Worm (Caenorhabditis elegans): Measurements from ENCODE around the gene pxl-1.

The pxl-1 gene

DNA sequence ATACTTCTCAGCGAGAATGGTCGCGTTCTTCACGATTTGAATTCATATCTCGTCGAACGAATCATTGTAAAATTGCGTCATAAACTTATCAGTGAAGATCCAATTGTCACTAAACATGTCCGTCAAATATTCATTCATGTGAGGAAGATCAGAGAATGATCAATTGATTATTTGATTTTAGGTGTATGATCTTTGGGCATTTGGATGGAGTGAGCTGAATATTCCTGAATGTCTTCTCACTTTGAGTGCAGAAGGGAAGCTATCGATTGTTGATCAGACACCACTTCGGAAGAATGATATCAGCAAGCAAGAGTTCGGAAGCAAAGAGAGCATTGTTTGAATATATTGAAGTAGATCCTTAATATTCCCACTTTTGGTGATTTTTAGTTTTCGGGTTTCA lies 21.6 kb downstream of the pxl-1 start (continued):
- no peak for TF ChIP-seq C04F5.9 (tag; optimal IDR thresholded peaks at IDR 0.05)
- TF ChIP-seq swsn-7 (tag; optimal IDR thresholded peaks at IDR 0.05) = peak; percentile 11
- TF ChIP-seq mep-1 (tag; optimal IDR thresholded peaks at IDR 0.05) = no peak
- no peak for TF ChIP-seq zag-1 (tag; optimal IDR thresholded peaks at IDR 0.05)
- TF ChIP-seq hlh-17 (GFP tag; optimal IDR thresholded peaks at IDR 0.05; ENCODE audit: borderline replicate concordance) = no peak
- no peak for TF ChIP-seq hpl-2 (GFP tag; optimal IDR thresholded peaks at IDR 0.05)
- no peak for TF ChIP-seq C34B4.2 (tag; optimal IDR thresholded peaks at IDR 0.05)
- TF ChIP-seq pag-3 (tag; optimal IDR thresholded peaks at IDR 0.05; ENCODE audit: borderline replicate concordance, insufficient read depth) = no peak
- TF ChIP-seq efl-3 (GFP tag; optimal IDR thresholded peaks at IDR 0.05) = no peak
- no peak for TF ChIP-seq lin-15B (tag; optimal IDR thresholded peaks at IDR 0.05)
- no peak for TF ChIP-seq unc-130 (tag; optimal IDR thresholded peaks at IDR 0.05)

DNA sequence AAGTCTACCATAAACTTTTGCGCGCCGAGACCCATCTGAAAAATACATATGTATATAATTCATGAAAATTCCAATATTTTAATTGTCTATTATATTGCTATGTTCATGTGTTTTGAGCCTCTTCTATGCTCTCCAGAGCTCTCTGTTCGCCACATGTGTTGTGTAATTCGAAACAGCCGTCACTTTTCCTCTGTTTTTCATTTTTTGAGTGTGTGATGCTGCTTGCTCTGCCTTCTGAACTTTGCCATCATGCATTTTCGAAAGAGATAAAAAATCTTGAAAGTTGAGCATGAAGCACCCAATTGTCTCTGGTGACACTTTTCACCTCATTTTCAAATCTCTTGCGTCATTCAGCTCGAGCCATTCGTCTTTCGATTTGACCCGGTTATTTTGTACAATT lies 23.5 kb downstream of the pxl-1 start:
- no peak for TF ChIP-seq snpc-4 (tag; optimal IDR thresholded peaks at IDR 0.05)
- peak; percentile 23 for TF ChIP-seq nhr-71 (tag; optimal IDR thresholded peaks at IDR 0.05)
- TF ChIP-seq lin-14 (GFP tag; optimal IDR thresholded peaks at IDR 0.05) = peak; percentile 31
- TF ChIP-seq nhr-20 (tag; optimal IDR thresholded peaks at IDR 0.05) = no peak
- no peak for TF ChIP-seq dpl-1 (GFP tag; optimal IDR thresholded peaks at IDR 0.05)
- TF ChIP-seq fkh-4 (tag; optimal IDR thresholded peaks at IDR 0.05; ENCODE audit: borderline replicate concordance) = peak; percentile 90
- peak; percentile 42 for TF ChIP-seq rnt-1 (tag; optimal IDR thresholded peaks at IDR 0.05)
- peak; percentile 98 for TF ChIP-seq dsc-1 (tag; optimal IDR thresholded peaks at IDR 0.05)
- TF ChIP-seq nhr-28 (tag; optimal IDR thresholded peaks at IDR 0.05) = no peak
- no peak for TF ChIP-seq grh-1 (GFP tag; IDR thresholded peaks at IDR 0.05)

ce11 chrIII:5871760-5872159 lies 24.1 kb downstream of the pxl-1 start, which contains the start of the genes F01F1.11 and F01F1.3:
TSS of gene F01F1.11 (minus strand) at chrIII:5871877.
TSS of gene F01F1.3 (plus strand) at chrIII:5871938.
- TF ChIP-seq lin-35 (GFP tag; optimal IDR thresholded peaks at IDR 0.05) = peak; percentile 97 to 98
- TF ChIP-seq nhr-71 (tag; optimal IDR thresholded peaks at IDR 0.05) = peak; percentile 92
- TF ChIP-seq sup-37 (GFP tag; optimal IDR thresholded peaks at IDR 0.05) = peak; percentile 12
- peak; percentile 89 for TF ChIP-seq nhr-19 (GFP tag; conservative IDR thresholded peaks at IDR 0.05)
- peak; percentile 72 for TF ChIP-seq Y116A8C.19 (tag; optimal IDR thresholded peaks at IDR 0.05; ENCODE audit: borderline replicate concordance)
- TF ChIP-seq swsn-7 (tag; optimal IDR thresholded peaks at IDR 0.05) = peak; percentile 89
- TF ChIP-seq jun-1 (tag; optimal IDR thresholded peaks at IDR 0.05) = peak; percentile 72
- peak; percentile 95 to 97 (median 96) for TF ChIP-seq dpl-1 (GFP tag; optimal IDR thresholded peaks at IDR 0.05)
- peak; percentile 81 for TF ChIP-seq C16A3.4 (tag; optimal IDR thresholded peaks at IDR 0.05)
- TF ChIP-seq alr-1 (tag; optimal IDR thresholded peaks at IDR 0.05; ENCODE audit: borderline replicate concordance) = no peak
- TF ChIP-seq nhr-28 (tag; optimal IDR thresholded peaks at IDR 0.05) = no peak
- no peak for TF ChIP-seq zag-1 (tag; optimal IDR thresholded peaks at IDR 0.05)
- TF ChIP-seq ceh-88 (GFP tag; IDR thresholded peaks at IDR 0.05) = no peak
- peak; percentile 43 for TF ChIP-seq nhr-11 (tag; optimal IDR thresholded peaks at IDR 0.05)
- TF ChIP-seq nhr-20 (tag; optimal IDR thresholded peaks at IDR 0.05) = peak; percentile 89
- peak; percentile 52 for TF ChIP-seq elt-2 (tag; optimal IDR thresholded peaks at IDR 0.05)
- peak in 1 of 2 experiments; percentile 57 for TF ChIP-seq mdl-1 (tag; optimal IDR thresholded peaks at IDR 0.05)
- peak; percentile 88 for TF ChIP-seq pax-3 (tag; optimal IDR thresholded peaks at IDR 0.05)
- TF ChIP-seq ztf-11 (tag; optimal IDR thresholded peaks at IDR 0.05) = peak in 1 of 2 experiments; percentile 95
- TF ChIP-seq sptf-1 (tag; optimal IDR thresholded peaks at IDR 0.05) = no peak
- no peak for TF ChIP-seq unc-30 (tag; optimal IDR thresholded peaks at IDR 0.05)
- peak; percentile 92 for TF ChIP-seq sox-4 (tag; optimal IDR thresholded peaks at IDR 0.05)
- TF ChIP-seq mep-1 (tag; optimal IDR thresholded peaks at IDR 0.05) = peak; percentile 78
- no peak for TF ChIP-seq nhr-12 (tag; optimal IDR thresholded peaks at IDR 0.05)
- no peak for TF ChIP-seq nhr-84 (tag; optimal IDR thresholded peaks at IDR 0.05)
- peak; percentile 2 for TF ChIP-seq snpc-4 (tag; optimal IDR thresholded peaks at IDR 0.05)
- TF ChIP-seq F16B12.6 (tag; optimal IDR thresholded peaks at IDR 0.05) = peak; percentile 48
- peak; percentile 74 for TF ChIP-seq unc-130 (tag; optimal IDR thresholded peaks at IDR 0.05)
- TF ChIP-seq egl-13 (tag; optimal IDR thresholded peaks at IDR 0.05) = peak; percentile 90
- peak; percentile 91 for TF ChIP-seq tbx-2 (tag; optimal IDR thresholded peaks at IDR 0.05)
- TF ChIP-seq ama-1 (optimal IDR thresholded peaks at IDR 0.05) = no peak
- TF ChIP-seq xbp-1 (tag; optimal IDR thresholded peaks at IDR 0.05) = peak; percentile 89
- peak; percentile 83 for TF ChIP-seq lin-13 (GFP tag; optimal IDR thresholded peaks at IDR 0.05)
- TF ChIP-seq nhr-237 (tag; optimal IDR thresholded peaks at IDR 0.05) = no peak
- peak; percentile 91 for TF ChIP-seq irx-1 (tag; optimal IDR thresholded peaks at IDR 0.05)
- TF ChIP-seq ceh-90 (tag; optimal IDR thresholded peaks at IDR 0.05) = peak; percentile 91
- no peak for TF ChIP-seq unc-62 (GFP tag; optimal IDR thresholded peaks at IDR 0.05)

Data from whole organism, L1 larva.